Worm (Caenorhabditis elegans) whole organism, early embryonic: ENCODE measurements around the gene F32B6.4.

Experiments
- F13C5.2 ChIP-seq: sonication (generic microtip); optimal IDR thresholded peaks from 2 replicates; lab custom pipeline; 2017; ENCODE audit warnings: mild to moderate bottlenecking, missing genetic modification characterization, inconsistent platforms, missing compliant biosample characterization
- aly-1 ChIP-seq: sonication (generic microtip); optimal IDR thresholded peaks from 2 replicates; lab custom pipeline; 2016; ENCODE audit warnings: missing genetic modification characterization, missing compliant biosample characterization
- ama-1 ChIP-seq: fragments of 150-350 bp; optimal IDR thresholded peaks from 2 replicates; lab custom pipeline; 2014
- ceh-13 ChIP-seq: fragments of 200-800 bp; sonication (Bioruptor generic); optimal IDR thresholded peaks from 2 replicates; lab custom pipeline; 2018; ENCODE audit warnings: mild to moderate bottlenecking, missing genetic modification characterization, missing compliant biosample characterization
- ceh-36 ChIP-seq: sonication (generic microtip); optimal IDR thresholded peaks from 2 replicates; lab custom pipeline; 2016; ENCODE audit warnings: missing genetic modification characterization, inconsistent platforms, missing compliant biosample characterization
- flt-1 ChIP-seq: fragments of 200-800 bp; sonication (Bioruptor generic); IDR thresholded peaks from 2 replicates; pipeline ENCODE4 v1.3.6; 2022; ENCODE audit warnings: missing genetic modification characterization, missing compliant biosample characterization
- hmbx-1 ChIP-seq: sonication (generic microtip); optimal IDR thresholded peaks from 2 replicates; lab custom pipeline; 2016; ENCODE audit warnings: mild to moderate bottlenecking, missing genetic modification characterization, missing compliant biosample characterization
- hnd-1 ChIP-seq: sonication (generic microtip); optimal IDR thresholded peaks from 2 replicates; lab custom pipeline; 2016; ENCODE audit warnings: missing genetic modification characterization, missing compliant biosample characterization
- pes-1 ChIP-seq: fragments of 200-800 bp; sonication (Bioruptor generic); IDR thresholded peaks from 2 replicates; pipeline ENCODE4 v1.3.6; 2022; ENCODE audit warnings: missing genetic modification reagents, missing genetic modification characterization, missing compliant biosample characterization
- scrt-1 ChIP-seq: fragments of 200-800 bp; sonication (Bioruptor generic); IDR thresholded peaks from 2 replicates; pipeline ENCODE4 v1.3.6; 2022; ENCODE audit warnings: missing genetic modification characterization, missing compliant biosample characterization
- sea-1 ChIP-seq: fragments of 200-800 bp; sonication (Bioruptor generic); conservative IDR thresholded peaks from 2 replicates; pipeline ENCODE4 v1.3.6; 2022; ENCODE audit warnings: missing genetic modification characterization, missing compliant biosample characterization
- tbx-11 ChIP-seq: fragments of 200-800 bp; sonication (Bioruptor generic); IDR thresholded peaks from 2 replicates; pipeline ENCODE4 v1.3.6; 2022; ENCODE audit warnings: missing genetic modification characterization, missing compliant biosample characterization
- tra-4 ChIP-seq: sonication (generic microtip); optimal IDR thresholded peaks from 2 replicates; lab custom pipeline; 2017; ENCODE audit warnings: missing genetic modification characterization, missing compliant biosample characterization

- TF ChIP-seq flt-1 (GFP tag; lab: Robert Waterston, UW) = no peak
- TF ChIP-seq ama-1 (lab: Kevin White, UChicago) = no peak
- TF ChIP-seq ceh-36 (tag; lab: Kevin White, UChicago) = no peak
- no peak for TF ChIP-seq tra-4 (tag; lab: Kevin White, UChicago)
- no peak for TF ChIP-seq ceh-13 (GFP tag; lab: Kevin White, UChicago)
- no peak for TF ChIP-seq F13C5.2 (tag; lab: Kevin White, UChicago)
- no peak for TF ChIP-seq tbx-11 (GFP tag; lab: Robert Waterston, UW)
- TF ChIP-seq sea-1 (GFP tag; lab: Robert Waterston, UW) = no peak
- TF ChIP-seq hmbx-1 (tag; lab: Kevin White, UChicago) = no peak
- no peak for TF ChIP-seq aly-1
- no peak for TF ChIP-seq scrt-1 (GFP tag; lab: Robert Waterston, UW)
- TF ChIP-seq hnd-1 = no peak
- TF ChIP-seq pes-1 (GFP tag; lab: Robert Waterston, UW) = no peak
These were observed 32.9 kb downstream of the F32B6.4 start for ce11 chrIV:9858970-9859369.
